Fruit fly (Drosophila melanogaster): ENCODE results near the gene CG12581.
A peak's percentile ranks its signal among the peaks of the same experiment; 100 is the strongest.

dm6 chr3R:4174470-4174869 lies at the start of gene CG12581:
- no peak for TF ChIP-seq cic (GFP tag; optimal IDR thresholded peaks at IDR 0.05)
- no peak for TF ChIP-seq CG14711 (tag; optimal IDR thresholded peaks at IDR 0.05)
- no peak for TF ChIP-seq kay (GFP tag; ENCODE audit: borderline replicate concordance)
- TF ChIP-seq CG5204 (GFP tag; optimal IDR thresholded peaks at IDR 0.05), result no peak
- TF ChIP-seq CG7045 (GFP tag; optimal IDR thresholded peaks at IDR 0.05), result no peak
- TF ChIP-seq CG1620 (GFP tag; optimal IDR thresholded peaks at IDR 0.05), result no peak
- no peak for TF ChIP-seq toe (GFP tag; optimal IDR thresholded peaks at IDR 0.05)
- TF ChIP-seq bab1 (GFP tag; optimal IDR thresholded peaks at IDR 0.05), result no peak
- TF ChIP-seq pad (GFP tag; optimal IDR thresholded peaks at IDR 0.05), result peak; percentile 64
- TF ChIP-seq Mnt (GFP tag; optimal IDR thresholded peaks at IDR 0.05), result no peak
- no peak for TF ChIP-seq Clk (GFP tag; optimal IDR thresholded peaks at IDR 0.05)
- no peak for TF ChIP-seq CG12768 (GFP tag; optimal IDR thresholded peaks at IDR 0.05)
